Worm (Caenorhabditis elegans): ENCODE results near the gene dnj-1.

DNA sequence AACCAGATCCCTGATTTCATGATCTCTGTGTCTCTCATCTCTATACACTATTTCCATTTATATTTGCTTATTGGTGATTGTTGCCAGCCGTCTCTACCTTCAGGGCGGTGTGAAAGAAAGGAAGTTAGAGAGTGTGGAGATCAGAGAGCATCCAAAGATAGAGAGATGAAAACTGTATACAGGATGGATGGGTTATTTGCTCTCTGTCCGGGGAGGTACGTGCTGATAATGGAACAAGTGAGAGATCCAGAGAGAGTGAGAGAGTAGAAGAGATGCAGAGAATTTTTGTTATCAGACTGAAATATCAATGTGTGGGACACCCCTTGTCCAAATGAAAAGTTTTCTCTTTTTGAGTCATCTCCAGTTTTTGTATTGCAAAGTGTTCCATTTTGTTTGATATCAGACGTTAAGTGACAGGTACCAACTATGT, 14.7 kb upstream of the dnj-1 start:
- TF ChIP-seq pqm-1 (tag; optimal IDR thresholded peaks at IDR 0.05): peak; percentile 95
- TF ChIP-seq aha-1 (tag): peak; percentile 71
- TF ChIP-seq lin-39 (tag; optimal IDR thresholded peaks at IDR 0.05): no peak
- no peak for TF ChIP-seq snpc-4 (tag; optimal IDR thresholded peaks at IDR 0.05)
- peak; percentile 39 for TF ChIP-seq nhr-10 (tag; optimal IDR thresholded peaks at IDR 0.05)
- no peak for TF ChIP-seq zip-11 (GFP tag; IDR thresholded peaks at IDR 0.05)
